Worm (Caenorhabditis elegans) whole organism, L1 larva: ENCODE results near the gene idpc-2.

Experiments used
- C04F5.9 ChIP-seq: sonication (generic microtip); optimal IDR thresholded peaks from 2 replicates; lab custom pipeline; 2016; ENCODE audit warnings: missing genetic modification characterization, missing compliant biosample characterization
- C16A3.4 ChIP-seq: fragments of 150-350 bp; optimal IDR thresholded peaks from 2 replicates; lab custom pipeline; 2014; ENCODE audit warnings: missing biosample characterization, missing genetic modification characterization
- C34B4.2 ChIP-seq: sonication (generic microtip); optimal IDR thresholded peaks from 2 replicates; lab custom pipeline; 2017; ENCODE audit warnings: mild to moderate bottlenecking, missing genetic modification characterization, missing compliant biosample characterization
- F16B12.6 ChIP-seq: fragments of 150-350 bp; optimal IDR thresholded peaks from 2 replicates; lab custom pipeline; 2014; ENCODE audit warnings: missing biosample characterization, missing genetic modification characterization
- alr-1 ChIP-seq: fragments of 200-800 bp; sonication (Bioruptor generic); optimal IDR thresholded peaks from 2 replicates; lab custom pipeline; 2018; ENCODE audit warnings: borderline replicate concordance, mild to moderate bottlenecking, missing genetic modification characterization, missing compliant biosample characterization
- aly-2 ChIP-seq: fragments of 150-350 bp; optimal IDR thresholded peaks from 2 replicates; lab custom pipeline; 2014; ENCODE audit warnings: missing biosample characterization, missing genetic modification characterization
- ama-1 ChIP-seq: fragments of 150-350 bp; optimal IDR thresholded peaks from 2 replicates; lab custom pipeline; 2014
- blmp-1 ChIP-seq: fragments of 150-350 bp; optimal IDR thresholded peaks from 2 replicates; lab custom pipeline; 2014; ENCODE audit warnings: missing biosample characterization, missing genetic modification characterization
- ceh-63 ChIP-seq: fragments of 200-800 bp; sonication (Bioruptor generic); optimal IDR thresholded peaks from 2 replicates; lab custom pipeline; 2018; ENCODE audit warnings: mild to moderate bottlenecking, missing genetic modification characterization, missing compliant biosample characterization
- dpl-1 ChIP-seq, 3 experiments: fragments of 150-350 bp in 2 of 3; sonication (generic microtip) in 1 of 3; optimal IDR thresholded peaks; 2 replicates each; lab custom pipeline; 2014 to 2017; ENCODE audit warnings: missing biosample characterization in 3 of 3, missing genetic modification characterization in 3 of 3, missing genetic modification reagents in 3 of 3
- efl-1 ChIP-seq, 4 experiments: fragments of 150-350 bp; optimal IDR thresholded peaks in 3 of 4; peaks in 1 of 4; 1 replicate in 1 of 4; 2 replicates in 3 of 4; lab custom pipeline; 2014; ENCODE audit warnings: missing biosample characterization in 2 of 4, missing genetic modification characterization in 2 of 4, missing genetic modification reagents in 2 of 4
- elt-2 ChIP-seq: sonication (generic microtip); optimal IDR thresholded peaks from 2 replicates; lab custom pipeline; 2016; ENCODE audit warnings: missing genetic modification characterization, mild to moderate bottlenecking, inconsistent platforms, missing compliant biosample characterization, missing genetic modification reagents
- elt-3 ChIP-seq, 6 experiments: fragments of 150-350 bp in 1 of 6; sonication (generic microtip); optimal IDR thresholded peaks; 2 replicates each; lab custom pipeline; 2017 to 2018; ENCODE audit warnings: missing biosample characterization in 6 of 6, missing genetic modification characterization in 6 of 6, inconsistent platforms in 1 of 6
- ets-5 ChIP-seq: fragments of 200-800 bp; sonication (Bioruptor generic); IDR thresholded peaks from 2 replicates; pipeline ENCODE4 v1.3.6; 2022; ENCODE audit warnings: missing genetic modification characterization, missing compliant biosample characterization
- fos-1 ChIP-seq: fragments of 150-350 bp; optimal IDR thresholded peaks from 2 replicates; lab custom pipeline; 2014; ENCODE audit warnings: missing biosample characterization, missing genetic modification characterization
- hlh-17 ChIP-seq: fragments of 200-800 bp; sonication (Bioruptor generic); optimal IDR thresholded peaks from 2 replicates; lab custom pipeline; 2018; ENCODE audit warnings: missing genetic modification characterization, mild to moderate bottlenecking, missing compliant biosample characterization, moderate library complexity, borderline replicate concordance
- hpl-2 ChIP-seq: fragments of 150-350 bp; optimal IDR thresholded peaks from 2 replicates; lab custom pipeline; 2014; ENCODE audit warnings: missing biosample characterization, missing genetic modification reagents, missing genetic modification characterization
- irx-1 ChIP-seq: sonication (generic microtip); optimal IDR thresholded peaks from 2 replicates; lab custom pipeline; 2016; ENCODE audit warnings: missing genetic modification characterization, missing compliant biosample characterization
- lin-14 ChIP-seq: fragments of 200-800 bp; sonication (Bioruptor generic); optimal IDR thresholded peaks from 2 replicates; lab custom pipeline; 2018; ENCODE audit warnings: mild to moderate bottlenecking, missing genetic modification characterization, moderate library complexity, missing compliant biosample characterization
- lin-15B ChIP-seq: fragments of 150-350 bp; sonication (generic microtip); optimal IDR thresholded peaks from 3 replicates; lab custom pipeline; 2014; ENCODE audit warnings: missing biosample characterization, missing genetic modification characterization
- lir-3 ChIP-seq: sonication (generic microtip); optimal IDR thresholded peaks from 2 replicates; lab custom pipeline; 2016; ENCODE audit warnings: mild to moderate bottlenecking, missing genetic modification characterization, moderate library complexity, missing compliant biosample characterization; ENCODE audit not compliant: poor library complexity
- lsy-2 ChIP-seq, 2 experiments: fragments of 150-350 bp; optimal IDR thresholded peaks; 2 replicates each; lab custom pipeline; 2014; ENCODE audit warnings: missing biosample characterization in 2 of 2, missing genetic modification characterization in 2 of 2
- mdl-1 ChIP-seq, 2 experiments: fragments of 150-350 bp; optimal IDR thresholded peaks; 2 replicates each; lab custom pipeline; 2014 to 2017; ENCODE audit warnings: missing biosample characterization in 2 of 2, missing genetic modification characterization in 2 of 2, inconsistent platforms in 1 of 2
- mep-1 ChIP-seq: fragments of 150-350 bp; optimal IDR thresholded peaks from 2 replicates; lab custom pipeline; 2014; ENCODE audit warnings: missing biosample characterization, missing genetic modification characterization
- nhr-12 ChIP-seq: sonication (generic microtip); optimal IDR thresholded peaks from 2 replicates; lab custom pipeline; 2017; ENCODE audit warnings: missing biosample characterization, missing genetic modification characterization
- nhr-19 ChIP-seq: fragments of 200-800 bp; sonication (Bioruptor generic); conservative IDR thresholded peaks from 2 replicates; pipeline ENCODE4 v1.3.6; 2022; ENCODE audit warnings: missing genetic modification characterization, missing compliant biosample characterization
- nhr-20 ChIP-seq: sonication (generic microtip); optimal IDR thresholded peaks from 2 replicates; lab custom pipeline; 2016; ENCODE audit warnings: mild to moderate bottlenecking, missing genetic modification characterization, missing compliant biosample characterization
- nhr-28 ChIP-seq: fragments of 150-350 bp; optimal IDR thresholded peaks from 2 replicates; lab custom pipeline; 2014; ENCODE audit warnings: missing biosample characterization, missing genetic modification characterization
- nhr-71 ChIP-seq: sonication (generic microtip); optimal IDR thresholded peaks from 2 replicates; lab custom pipeline; 2016; ENCODE audit warnings: mild to moderate bottlenecking, missing genetic modification characterization, moderate library complexity, missing compliant biosample characterization
- nhr-76 ChIP-seq: sonication (generic microtip); optimal IDR thresholded peaks from 2 replicates; lab custom pipeline; 2017; ENCODE audit warnings: missing biosample characterization, missing genetic modification characterization
- nhr-77 ChIP-seq: fragments of 150-350 bp; optimal IDR thresholded peaks from 2 replicates; lab custom pipeline; 2014; ENCODE audit warnings: missing biosample characterization, missing genetic modification characterization
- nhr-84 ChIP-seq: sonication (generic microtip); optimal IDR thresholded peaks from 2 replicates; lab custom pipeline; 2017; ENCODE audit warnings: missing biosample characterization, missing genetic modification characterization
- nhr-85 ChIP-seq: sonication (generic microtip); peaks from one replicate; lab custom pipeline; 2016; ENCODE audit warnings: missing genetic modification characterization, inconsistent platforms, missing compliant biosample characterization
- nhr-90 ChIP-seq: sonication (generic microtip); optimal IDR thresholded peaks from 2 replicates; lab custom pipeline; 2016; ENCODE audit warnings: mild to moderate bottlenecking, missing genetic modification characterization, missing compliant biosample characterization; ENCODE audit not compliant: poor library complexity
- pax-3 ChIP-seq: fragments of 200-800 bp; sonication (Bioruptor generic); optimal IDR thresholded peaks from 2 replicates; lab custom pipeline; 2018; ENCODE audit warnings: mild to moderate bottlenecking, missing genetic modification characterization, moderate library complexity, missing compliant biosample characterization
- pqm-1 ChIP-seq: sonication (generic microtip); optimal IDR thresholded peaks from 3 replicates; lab custom pipeline; 2017; ENCODE audit warnings: missing biosample characterization, missing genetic modification characterization
- rnt-1 ChIP-seq: sonication (generic microtip); optimal IDR thresholded peaks from 2 replicates; lab custom pipeline; 2016; ENCODE audit warnings: mild to moderate bottlenecking, missing genetic modification characterization, moderate library complexity, missing compliant biosample characterization
- skn-1 ChIP-seq: fragments of 150-350 bp; optimal IDR thresholded peaks from 2 replicates; lab custom pipeline; 2014; ENCODE audit warnings: missing biosample characterization, missing genetic modification characterization
- snu-23 ChIP-seq: sonication (generic microtip); optimal IDR thresholded peaks from 2 replicates; lab custom pipeline; 2016; ENCODE audit warnings: missing genetic modification characterization, missing compliant biosample characterization
- sox-4 ChIP-seq: sonication (generic microtip); optimal IDR thresholded peaks from 2 replicates; lab custom pipeline; 2016; ENCODE audit warnings: missing genetic modification characterization, missing compliant biosample characterization
- swsn-7 ChIP-seq: sonication (generic microtip); optimal IDR thresholded peaks from 2 replicates; lab custom pipeline; 2016; ENCODE audit warnings: missing genetic modification characterization, missing compliant biosample characterization
- tlp-1 ChIP-seq: fragments of 150-350 bp; optimal IDR thresholded peaks from 2 replicates; lab custom pipeline; 2014; ENCODE audit warnings: missing biosample characterization, missing genetic modification characterization
- unc-130 ChIP-seq: fragments of 150-350 bp; optimal IDR thresholded peaks from 2 replicates; lab custom pipeline; 2017; ENCODE audit warnings: missing biosample characterization, missing genetic modification characterization, inconsistent platforms
- vab-15 ChIP-seq: sonication (generic microtip); optimal IDR thresholded peaks from 2 replicates; lab custom pipeline; 2017; ENCODE audit warnings: missing genotype, mild to moderate bottlenecking, missing genetic modification characterization, missing compliant biosample characterization
- ztf-11 ChIP-seq, 2 experiments: sonication (generic microtip); optimal IDR thresholded peaks; 2 replicates each; lab custom pipeline; 2016 to 2017; ENCODE audit warnings: missing genetic modification characterization in 2 of 2, missing biosample characterization in 1 of 2, missing compliant biosample characterization in 1 of 2

The idpc-2 gene

DNA sequence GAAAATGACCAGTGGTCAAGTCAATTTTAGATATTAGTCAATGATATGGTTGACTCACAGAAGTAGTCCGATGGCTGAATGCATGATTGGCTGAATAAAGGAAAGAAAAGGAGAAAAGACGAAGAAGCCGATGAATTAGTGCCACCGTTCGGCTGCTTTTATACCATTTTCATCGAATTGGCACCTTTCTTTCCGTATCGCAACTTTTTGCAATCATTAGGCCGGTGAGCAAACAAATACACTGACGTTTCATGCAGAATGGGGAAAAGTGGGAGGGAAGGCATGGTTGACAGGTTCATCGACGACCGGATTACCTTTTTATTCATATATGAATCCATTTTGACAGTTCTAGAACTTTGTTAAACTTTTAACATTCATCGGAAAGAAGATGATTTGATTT, at the start of gene idpc-2:
TSS of gene idpc-2 (minus strand) at position 101 of the 400 bp plus-strand sequence.
- no peak for TF ChIP-seq mdl-1 (tag; optimal IDR thresholded peaks at IDR 0.05; lab: Kevin White, UChicago)
- TF ChIP-seq nhr-76 (tag; lab: Kevin White, UChicago), result no peak
- TF ChIP-seq F16B12.6, result no peak
- no peak for TF ChIP-seq tlp-1
- TF ChIP-seq rnt-1, result no peak
- TF ChIP-seq fos-1, result no peak
- no peak for TF ChIP-seq sox-4 (tag; lab: Kevin White, UChicago)
- TF ChIP-seq C34B4.2 (tag; lab: Kevin White, UChicago), result no peak
- TF ChIP-seq pax-3, result no peak
- no peak for TF ChIP-seq ceh-63
- no peak for TF ChIP-seq pqm-1 (tag; lab: Kevin White, UChicago)
- no peak for TF ChIP-seq lin-15B (tag; lab: Kevin White, UChicago)
- no peak for TF ChIP-seq hpl-2 (GFP tag; lab: Kevin White, UChicago)
- TF ChIP-seq ama-1 (lab: Kevin White, UChicago), result no peak
- TF ChIP-seq dpl-1 (GFP tag; optimal IDR thresholded peaks at IDR 0.05; lab: Kevin White, UChicago), result no peak
- no peak for TF ChIP-seq irx-1 (tag; lab: Kevin White, UChicago)
- TF ChIP-seq mep-1, result no peak
- TF ChIP-seq, all 84 proteins: peak for 0

DNA sequence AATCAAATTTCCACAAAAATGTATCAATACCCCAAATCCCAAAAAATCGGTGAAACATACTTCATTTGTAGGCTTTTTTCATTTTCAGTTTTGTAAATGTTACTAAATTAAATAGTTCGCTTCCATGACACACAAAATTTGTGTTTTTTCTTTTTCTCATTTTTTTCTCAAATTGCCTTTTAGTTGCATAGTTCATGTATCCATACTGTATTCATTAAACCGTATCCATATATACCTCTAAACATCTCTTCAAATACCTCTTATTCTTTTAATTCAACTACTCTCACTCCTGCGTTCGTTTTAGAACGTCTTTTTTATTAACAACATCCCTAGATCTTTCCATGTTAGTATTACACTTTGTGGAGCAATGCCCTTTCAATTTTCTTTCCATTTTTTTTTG, 49.6 kb upstream of the idpc-2 start:
- TF ChIP-seq C16A3.4 (tag; lab: Kevin White, UChicago) (no peak), aly-2 (tag; lab: Kevin White, UChicago) (peak; percentile 2), ceh-63 (no peak)
- TF ChIP-seq, all 84 proteins: peak for 1

ce11 chrV:8668224-8668623, 47.1 kb upstream of the idpc-2 start:
- peak; percentile 72 for TF ChIP-seq nhr-85 (tag; lab: Kevin White, UChicago)
- no peak for TF ChIP-seq skn-1 (tag; lab: Kevin White, UChicago)
- no peak for TF ChIP-seq irx-1 (tag; lab: Kevin White, UChicago)
- TF ChIP-seq lir-3, result no peak
- TF ChIP-seq C04F5.9 (tag; lab: Kevin White, UChicago), result no peak
- TF ChIP-seq lsy-2 (tag; optimal IDR thresholded peaks at IDR 0.05; lab: Kevin White, UChicago), result peak in 1 of 2 experiments; percentile 24
- TF ChIP-seq nhr-71 (tag; lab: Kevin White, UChicago), result no peak
- peak; percentile 80 for TF ChIP-seq blmp-1

ce11 chrV:8667230-8668021, 46.3 kb upstream of the idpc-2 start:
- TF ChIP-seq pqm-1 (tag; lab: Kevin White, UChicago), result no peak
- TF ChIP-seq nhr-19 (GFP tag; lab: Robert Waterston, UW), result peak; percentile 20
- TF ChIP-seq hpl-2 (GFP tag; lab: Kevin White, UChicago), result no peak
- TF ChIP-seq snu-23 (GFP tag; lab: Kevin White, UChicago), result peak; percentile 12
- peak; percentile 38 for TF ChIP-seq nhr-20 (tag; lab: Kevin White, UChicago)
- TF ChIP-seq unc-130 (tag; lab: Kevin White, UChicago), result no peak
- no peak for TF ChIP-seq hlh-17 (GFP tag; lab: Kevin White, UChicago)
- TF ChIP-seq dpl-1 (GFP tag; optimal IDR thresholded peaks at IDR 0.05; lab: Kevin White, UChicago), result no peak
- peak; percentile 65 for TF ChIP-seq nhr-71 (tag; lab: Kevin White, UChicago)
- no peak for TF ChIP-seq elt-2 (tag; lab: Kevin White, UChicago)
- TF ChIP-seq ztf-11 (tag; optimal IDR thresholded peaks at IDR 0.05; lab: Kevin White, UChicago), result no peak
- no peak for TF ChIP-seq swsn-7
- TF ChIP-seq F16B12.6, result no peak
- no peak for TF ChIP-seq nhr-90 (tag; lab: Kevin White, UChicago)
- no peak for TF ChIP-seq C34B4.2 (tag; lab: Kevin White, UChicago)
- TF ChIP-seq skn-1 (tag; lab: Kevin White, UChicago), result no peak
- TF ChIP-seq mdl-1 (tag; optimal IDR thresholded peaks at IDR 0.05; lab: Kevin White, UChicago), result no peak
- no peak for TF ChIP-seq lin-15B (tag; lab: Kevin White, UChicago)
- TF ChIP-seq nhr-85 (tag; lab: Kevin White, UChicago), result no peak
- TF ChIP-seq vab-15 (tag; lab: Kevin White, UChicago), result no peak
- TF ChIP-seq nhr-12, result no peak
- TF ChIP-seq lin-14, result peak; percentile 55
- TF ChIP-seq nhr-84, result no peak
- no peak for TF ChIP-seq alr-1 (tag; lab: Kevin White, UChicago)
- TF ChIP-seq nhr-77 (tag; lab: Kevin White, UChicago), result no peak
- TF ChIP-seq ets-5 (GFP tag; lab: Robert Waterston, UW), result no peak
- no peak for TF ChIP-seq efl-1 (optimal IDR thresholded peaks at IDR 0.05; lab: Kevin White, UChicago)
- TF ChIP-seq efl-1 (GFP tag; optimal IDR thresholded peaks at IDR 0.05 in 1 of 2; lab: Kevin White, UChicago), result no peak
- TF ChIP-seq elt-3 (tag; optimal IDR thresholded peaks at IDR 0.05; lab: Kevin White, UChicago), result no peak
- no peak for TF ChIP-seq nhr-28 (tag; lab: Kevin White, UChicago)
